Worm (Caenorhabditis elegans) whole organism, L1 larva: Measurements from ENCODE around the gene eat-6.

Experiments used
- C04F5.9 ChIP-seq: sonication (generic microtip); optimal IDR thresholded peaks from 2 replicates; lab custom pipeline; 2016; ENCODE audit warnings: missing genetic modification characterization, missing compliant biosample characterization
- aly-2 ChIP-seq: fragments of 150-350 bp; optimal IDR thresholded peaks from 2 replicates; lab custom pipeline; 2014; ENCODE audit warnings: missing biosample characterization, missing genetic modification characterization
- ama-1 ChIP-seq: fragments of 150-350 bp; optimal IDR thresholded peaks from 2 replicates; lab custom pipeline; 2014
- blmp-1 ChIP-seq: fragments of 150-350 bp; optimal IDR thresholded peaks from 2 replicates; lab custom pipeline; 2014; ENCODE audit warnings: missing biosample characterization, missing genetic modification characterization
- elt-3 ChIP-seq, 6 experiments: fragments of 150-350 bp in 1 of 6; sonication (generic microtip); optimal IDR thresholded peaks; 2 replicates each; lab custom pipeline; 2017 to 2018; ENCODE audit warnings: missing biosample characterization in 6 of 6, missing genetic modification characterization in 6 of 6, inconsistent platforms in 1 of 6
- fos-1 ChIP-seq: fragments of 150-350 bp; optimal IDR thresholded peaks from 2 replicates; lab custom pipeline; 2014; ENCODE audit warnings: missing biosample characterization, missing genetic modification characterization
- lin-35 ChIP-seq, 2 experiments: fragments of 150-350 bp; optimal IDR thresholded peaks; 2 replicates each; lab custom pipeline; 2014; ENCODE audit warnings: missing biosample characterization in 2 of 2, missing genetic modification characterization in 2 of 2, missing genetic modification reagents in 2 of 2
- lsy-2 ChIP-seq, 2 experiments: fragments of 150-350 bp; optimal IDR thresholded peaks; 2 replicates each; lab custom pipeline; 2014; ENCODE audit warnings: missing biosample characterization in 2 of 2, missing genetic modification characterization in 2 of 2
- mab-9 ChIP-seq: fragments of 200-800 bp; sonication (Bioruptor generic); IDR thresholded peaks from 2 replicates; pipeline ENCODE4 v1.3.6; 2022; ENCODE audit warnings: missing genetic modification reagents, missing genetic modification characterization, missing compliant biosample characterization
- mdl-1 ChIP-seq, 2 experiments: fragments of 150-350 bp; optimal IDR thresholded peaks; 2 replicates each; lab custom pipeline; 2014 to 2017; ENCODE audit warnings: missing biosample characterization in 2 of 2, missing genetic modification characterization in 2 of 2, inconsistent platforms in 1 of 2
- nhr-19 ChIP-seq: fragments of 200-800 bp; sonication (Bioruptor generic); conservative IDR thresholded peaks from 2 replicates; pipeline ENCODE4 v1.3.6; 2022; ENCODE audit warnings: missing genetic modification characterization, missing compliant biosample characterization
- pag-3 ChIP-seq: sonication (generic microtip); optimal IDR thresholded peaks from 2 replicates; lab custom pipeline; 2017; ENCODE audit warnings: missing genetic modification characterization, mild to moderate bottlenecking, missing compliant biosample characterization, antibody characterized with exemption, borderline replicate concordance; ENCODE audit not compliant: insufficient read depth

ce11 chrV:13114552-13115237, 15.1 kb downstream of the eat-6 start:
- TF ChIP-seq blmp-1 (tag; lab: Kevin White, UChicago) (no peak), aly-2 (tag; lab: Kevin White, UChicago) (no peak), C04F5.9 (no peak), mdl-1 (tag; optimal IDR thresholded peaks at IDR 0.05; lab: Kevin White, UChicago) (no peak), mab-9 (GFP tag; lab: Robert Waterston, UW) (no peak), ama-1 (lab: Kevin White, UChicago) (no peak), lsy-2 (tag; optimal IDR thresholded peaks at IDR 0.05; lab: Kevin White, UChicago) (no peak), fos-1 (tag; lab: Kevin White, UChicago) (no peak), pag-3 (tag; lab: Kevin White, UChicago) (no peak), elt-3 (tag; optimal IDR thresholded peaks at IDR 0.05; lab: Kevin White, UChicago) (no peak), lin-35 (GFP tag; optimal IDR thresholded peaks at IDR 0.05; lab: Kevin White, UChicago) (no peak), nhr-19 (GFP tag; lab: Robert Waterston, UW) (no peak)
